Worm (Caenorhabditis elegans) whole organism, L4/young adult: Measurements from ENCODE around the gene cpr-5.

Experiments used
- W03F9.2 ChIP-seq: fragments of 150-350 bp; optimal IDR thresholded peaks from 2 replicates; lab custom pipeline; 2014; ENCODE audit warnings: missing biosample characterization, missing genetic modification characterization
- dao-5 ChIP-seq: sonication (generic microtip); optimal IDR thresholded peaks from 2 replicates; lab custom pipeline; 2016; ENCODE audit warnings: missing genotype, missing genetic modification characterization, moderate library complexity, missing compliant biosample characterization
- him-1 ChIP-seq: sonication (generic microtip); optimal IDR thresholded peaks from 2 replicates; lab custom pipeline; 2016; ENCODE audit warnings: missing genotype, missing genetic modification reagents, missing genetic modification characterization, missing compliant biosample characterization

DNA sequence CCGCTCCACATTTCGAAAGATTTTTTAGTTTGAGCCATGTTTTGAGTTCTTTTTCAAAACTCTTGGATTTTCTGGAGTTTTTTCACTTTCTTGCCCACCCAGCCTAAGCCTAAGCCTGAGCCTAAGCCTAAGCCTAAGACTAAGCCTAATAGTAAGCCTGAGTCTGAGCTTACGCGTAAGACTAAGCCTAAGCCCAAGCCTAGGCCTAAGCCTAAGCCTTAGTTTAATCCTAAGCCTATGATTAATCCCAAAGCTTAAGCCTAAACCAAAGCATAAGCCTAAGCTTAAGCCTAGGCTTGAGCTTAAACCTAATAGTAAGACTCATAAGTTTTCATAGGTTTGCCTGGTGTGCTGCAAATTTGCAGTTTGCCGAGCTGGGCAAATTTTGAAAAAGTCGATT is 8.4 kb upstream of the cpr-5 start:
- TF ChIP-seq W03F9.2 (tag; lab: Kevin White, UChicago) (no peak), dao-5 (tag; lab: Kevin White, UChicago) (no peak), him-1 (tag; lab: Kevin White, UChicago) (no peak)
